Worm (Caenorhabditis elegans) whole organism, L1 larva: ENCODE measurements around the gene C13A2.3.

ENCODE experiments used
- lsy-2 ChIP-seq, 2 experiments: fragments of 150-350 bp; optimal IDR thresholded peaks; 2 replicates each; lab custom pipeline; 2014; ENCODE audit warnings: missing biosample characterization in 2 of 2, missing genetic modification characterization in 2 of 2
- nhr-71 ChIP-seq: sonication (generic microtip); optimal IDR thresholded peaks from 2 replicates; lab custom pipeline; 2016; ENCODE audit warnings: mild to moderate bottlenecking, missing genetic modification characterization, moderate library complexity, missing compliant biosample characterization
- snpc-4 ChIP-seq: fragments of 150-350 bp; optimal IDR thresholded peaks from 2 replicates; lab custom pipeline; 2014; ENCODE audit warnings: missing biosample characterization, missing genetic modification characterization
- unc-86 ChIP-seq: sonication (generic microtip); optimal IDR thresholded peaks from 2 replicates; lab custom pipeline; 2016; ENCODE audit warnings: missing genetic modification characterization, missing compliant biosample characterization

DNA sequence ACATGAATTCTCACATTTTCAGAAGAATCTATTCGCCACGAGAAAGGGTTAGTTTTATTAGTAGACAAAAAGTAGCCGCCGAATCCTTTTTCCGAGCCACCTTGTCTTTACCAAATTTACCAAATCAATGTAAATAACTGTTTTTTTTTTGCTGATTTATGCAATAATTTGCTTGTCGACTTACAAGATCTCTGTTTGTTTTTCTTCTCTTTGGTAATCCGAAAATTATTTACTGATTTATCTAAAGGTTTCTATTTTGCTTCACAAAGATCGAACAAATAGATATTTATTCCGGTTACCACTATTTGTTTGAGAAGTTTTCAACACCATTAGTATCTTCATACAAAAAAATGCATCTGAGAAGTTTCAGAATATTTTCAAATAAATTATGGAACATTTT, 16.1 kb upstream of the C13A2.3 start, which contains the start of gene C13A2.7:
- TF ChIP-seq nhr-71 (tag; lab: Kevin White, UChicago): no peak
- no peak for TF ChIP-seq lsy-2 (tag; optimal IDR thresholded peaks at IDR 0.05; lab: Kevin White, UChicago)
- no peak for TF ChIP-seq snpc-4 (tag; lab: Kevin White, UChicago)
- no peak for TF ChIP-seq unc-86 (tag; lab: Kevin White, UChicago)
